Fruit fly (Drosophila melanogaster) ovary, adult (tissue): Measurements from ENCODE around the gene Npc2a.

Experiments used
- CG17801 ChIP-seq: fragments of 200-800 bp; optimal IDR thresholded peaks from 2 replicates; lab custom pipeline; 2019; ENCODE audit warnings: missing biosample characterization, mild to moderate bottlenecking, missing genetic modification characterization, moderate library complexity; ENCODE audit not compliant: partially characterized antibody

Gene Npc2a

dm6 chr2L:2010335-2011061, 22.4 kb downstream of the Npc2a start:
- no peak for TF ChIP-seq CG17801 (GFP tag; lab: Kevin White, UChicago)

- TF ChIP-seq CG17801 (GFP tag; lab: Kevin White, UChicago) = no peak
These were observed 23.3 kb downstream of the Npc2a start for dm6 chr2L:2011430-2011829.

- TF ChIP-seq CG17801 (GFP tag; lab: Kevin White, UChicago) = no peak
These were observed 25.0 kb downstream of the Npc2a start for dm6 chr2L:2013057-2013456.

dm6 chr2L:2013836-2014434, 25.8 kb downstream of the Npc2a start:
- TF ChIP-seq CG17801 (GFP tag; lab: Kevin White, UChicago) = no peak

dm6 chr2L:2015204-2015603, 27.1 kb downstream of the Npc2a start:
- TF ChIP-seq CG17801 (GFP tag; lab: Kevin White, UChicago) = no peak

- TF ChIP-seq CG17801 (GFP tag; lab: Kevin White, UChicago) = no peak
These were observed 34.7 kb downstream of the Npc2a start for dm6 chr2L:2022823-2023222.

- no peak for TF ChIP-seq CG17801 (GFP tag; lab: Kevin White, UChicago)
These were observed 43.4 kb downstream of the Npc2a start for dm6 chr2L:2031522-2031921.

- TF ChIP-seq CG17801 (GFP tag; lab: Kevin White, UChicago) = peak; percentile 34
These were observed 44.0 kb downstream of the Npc2a start for dm6 chr2L:2032076-2032475.

- no peak for TF ChIP-seq CG17801 (GFP tag; lab: Kevin White, UChicago)
These were observed 47.9 kb downstream of the Npc2a start, which contains the start of gene CG42296 for dm6 chr2L:2035941-2036340. Gene CG42296, minus strand, starts transcription at chr2L:2036041.

- TF ChIP-seq CG17801 (GFP tag; lab: Kevin White, UChicago) = no peak
These were observed 49.1 kb downstream of the Npc2a start, which contains the start of gene lectin-22C for dm6 chr2L:2037165-2037550. Gene lectin-22C, minus strand, starts transcription at chr2L:2037265.

dm6 chr2L:2037551-2038252, 49.6 kb downstream of the Npc2a start:
- peak; percentile 14 for TF ChIP-seq CG17801 (GFP tag; lab: Kevin White, UChicago)
